Worm (Caenorhabditis elegans) whole organism, L4/young adult: ENCODE results near the gene B0035.22.

Experiments
- W03F9.2 ChIP-seq: fragments of 150-350 bp; optimal IDR thresholded peaks from 2 replicates; lab custom pipeline; 2014; ENCODE audit warnings: missing biosample characterization, missing genetic modification characterization
- dao-5 ChIP-seq: sonication (generic microtip); optimal IDR thresholded peaks from 2 replicates; lab custom pipeline; 2016; ENCODE audit warnings: missing genotype, missing genetic modification characterization, moderate library complexity, missing compliant biosample characterization
- him-1 ChIP-seq: sonication (generic microtip); optimal IDR thresholded peaks from 2 replicates; lab custom pipeline; 2016; ENCODE audit warnings: missing genotype, missing genetic modification reagents, missing genetic modification characterization, missing compliant biosample characterization

- TF ChIP-seq him-1 (no peak), W03F9.2 (tag; lab: Kevin White, UChicago) (no peak), dao-5 (tag; lab: Kevin White, UChicago) (no peak)
Measured at ce11 chrIV:11316106-11316505, 1.2 kb downstream of the B0035.22 start.
